Worm (Caenorhabditis elegans) whole organism, L1 larva: Measurements from ENCODE around the gene mfsd-12.
A peak's percentile ranks its signal among the peaks of the same experiment; 100 is the strongest.

Experiments used
- C34B4.2 ChIP-seq: sonication (generic microtip); optimal IDR thresholded peaks from 2 replicates; lab custom pipeline; 2017; ENCODE audit warnings: mild to moderate bottlenecking, missing genetic modification characterization, missing compliant biosample characterization
- Y116A8C.19 ChIP-seq: sonication (generic microtip); optimal IDR thresholded peaks from 2 replicates; lab custom pipeline; 2016; ENCODE audit warnings: missing compliant biosample characterization, missing genetic modification characterization, borderline replicate concordance
- aha-1 ChIP-seq: fragments of 150-350 bp; optimal IDR thresholded peaks from 2 replicates; lab custom pipeline; 2014; ENCODE audit warnings: missing biosample characterization, missing genetic modification characterization
- aly-2 ChIP-seq: fragments of 150-350 bp; optimal IDR thresholded peaks from 2 replicates; lab custom pipeline; 2014; ENCODE audit warnings: missing biosample characterization, missing genetic modification characterization
- ceh-88 ChIP-seq: fragments of 200-800 bp; sonication (Bioruptor generic); IDR thresholded peaks from 2 replicates; pipeline ENCODE4 v1.3.6; 2022; ENCODE audit warnings: missing genetic modification characterization, missing compliant biosample characterization
- ceh-90 ChIP-seq: sonication (generic microtip); optimal IDR thresholded peaks from 2 replicates; lab custom pipeline; 2016; ENCODE audit warnings: missing genetic modification characterization, missing compliant biosample characterization
- ces-1 ChIP-seq: fragments of 150-350 bp; optimal IDR thresholded peaks from 2 replicates; lab custom pipeline; 2014; ENCODE audit warnings: missing biosample characterization, missing genetic modification reagents, missing genetic modification characterization
- dpl-1 ChIP-seq, 3 experiments: fragments of 150-350 bp in 2 of 3; sonication (generic microtip) in 1 of 3; optimal IDR thresholded peaks; 2 replicates each; lab custom pipeline; 2014 to 2017; ENCODE audit warnings: missing biosample characterization in 3 of 3, missing genetic modification characterization in 3 of 3, missing genetic modification reagents in 3 of 3
- dsc-1 ChIP-seq: sonication (generic microtip); optimal IDR thresholded peaks from 2 replicates; lab custom pipeline; 2016; ENCODE audit warnings: mild to moderate bottlenecking, missing genetic modification characterization, missing compliant biosample characterization
- efl-1 ChIP-seq, 4 experiments: fragments of 150-350 bp; optimal IDR thresholded peaks in 3 of 4; peaks in 1 of 4; 1 replicate in 1 of 4; 2 replicates in 3 of 4; lab custom pipeline; 2014; ENCODE audit warnings: missing biosample characterization in 2 of 4, missing genetic modification characterization in 2 of 4, missing genetic modification reagents in 2 of 4
- efl-3 ChIP-seq: fragments of 200-800 bp; sonication (Bioruptor generic); optimal IDR thresholded peaks from 2 replicates; lab custom pipeline; 2018; ENCODE audit warnings: mild to moderate bottlenecking, missing genetic modification characterization, missing compliant biosample characterization
- egl-13 ChIP-seq: sonication (generic microtip); optimal IDR thresholded peaks from 2 replicates; lab custom pipeline; 2016; ENCODE audit warnings: missing genotype, missing genetic modification reagents, missing genetic modification characterization, missing compliant biosample characterization
- egl-27 ChIP-seq, 2 experiments: fragments of 150-350 bp in 1 of 2; sonication (generic microtip); optimal IDR thresholded peaks; 3 replicates each; lab custom pipeline; 2017 to 2018; ENCODE audit warnings: missing biosample characterization in 2 of 2, missing genetic modification characterization in 2 of 2, missing genetic modification reagents in 2 of 2
- elt-3 ChIP-seq, 6 experiments: fragments of 150-350 bp in 1 of 6; sonication (generic microtip); optimal IDR thresholded peaks; 2 replicates each; lab custom pipeline; 2017 to 2018; ENCODE audit warnings: missing biosample characterization in 6 of 6, missing genetic modification characterization in 6 of 6, inconsistent platforms in 1 of 6
- ets-5 ChIP-seq: fragments of 200-800 bp; sonication (Bioruptor generic); IDR thresholded peaks from 2 replicates; pipeline ENCODE4 v1.3.6; 2022; ENCODE audit warnings: missing genetic modification characterization, missing compliant biosample characterization
- fkh-10 ChIP-seq: sonication (generic microtip); optimal IDR thresholded peaks from 2 replicates; lab custom pipeline; 2017; ENCODE audit warnings: missing biosample characterization, missing genetic modification reagents, missing genetic modification characterization
- fkh-4 ChIP-seq: sonication (generic microtip); optimal IDR thresholded peaks from 2 replicates; lab custom pipeline; 2016; ENCODE audit warnings: missing compliant biosample characterization, missing genetic modification characterization, borderline replicate concordance
- fos-1 ChIP-seq: fragments of 150-350 bp; optimal IDR thresholded peaks from 2 replicates; lab custom pipeline; 2014; ENCODE audit warnings: missing biosample characterization, missing genetic modification characterization
- grh-1 ChIP-seq: fragments of 200-800 bp; sonication (Bioruptor generic); IDR thresholded peaks from 2 replicates; pipeline ENCODE4 v1.3.6; 2022; ENCODE audit warnings: missing genetic modification reagents, missing genetic modification characterization, missing compliant biosample characterization
- hlh-17 ChIP-seq: fragments of 200-800 bp; sonication (Bioruptor generic); optimal IDR thresholded peaks from 2 replicates; lab custom pipeline; 2018; ENCODE audit warnings: missing genetic modification characterization, mild to moderate bottlenecking, missing compliant biosample characterization, moderate library complexity, borderline replicate concordance
- hlh-4 ChIP-seq: sonication (generic microtip); optimal IDR thresholded peaks from 2 replicates; lab custom pipeline; 2016; ENCODE audit warnings: mild to moderate bottlenecking, missing genetic modification characterization, missing compliant biosample characterization
- hpl-2 ChIP-seq: fragments of 150-350 bp; optimal IDR thresholded peaks from 2 replicates; lab custom pipeline; 2014; ENCODE audit warnings: missing biosample characterization, missing genetic modification reagents, missing genetic modification characterization
- jun-1 ChIP-seq: fragments of 150-350 bp; optimal IDR thresholded peaks from 2 replicates; lab custom pipeline; 2014; ENCODE audit warnings: missing biosample characterization, missing genetic modification reagents, missing genetic modification characterization
- lin-13 ChIP-seq: fragments of 150-350 bp; optimal IDR thresholded peaks from 2 replicates; lab custom pipeline; 2014; ENCODE audit warnings: missing biosample characterization, missing genetic modification reagents, missing genetic modification characterization
- lin-14 ChIP-seq: fragments of 200-800 bp; sonication (Bioruptor generic); optimal IDR thresholded peaks from 2 replicates; lab custom pipeline; 2018; ENCODE audit warnings: mild to moderate bottlenecking, missing genetic modification characterization, moderate library complexity, missing compliant biosample characterization
- lin-39 ChIP-seq: fragments of 150-350 bp; optimal IDR thresholded peaks from 2 replicates; lab custom pipeline; 2014; ENCODE audit warnings: missing biosample characterization, missing genetic modification reagents, missing genetic modification characterization
- lsy-2 ChIP-seq, 2 experiments: fragments of 150-350 bp; optimal IDR thresholded peaks; 2 replicates each; lab custom pipeline; 2014; ENCODE audit warnings: missing biosample characterization in 2 of 2, missing genetic modification characterization in 2 of 2
- nhr-20 ChIP-seq: sonication (generic microtip); optimal IDR thresholded peaks from 2 replicates; lab custom pipeline; 2016; ENCODE audit warnings: mild to moderate bottlenecking, missing genetic modification characterization, missing compliant biosample characterization
- nhr-237 ChIP-seq: fragments of 150-350 bp; optimal IDR thresholded peaks from 2 replicates; lab custom pipeline; 2014; ENCODE audit warnings: missing biosample characterization, missing genetic modification characterization
- nhr-47 ChIP-seq: sonication (generic microtip); optimal IDR thresholded peaks from 2 replicates; lab custom pipeline; 2016; ENCODE audit warnings: mild to moderate bottlenecking, missing genetic modification characterization, moderate library complexity, missing compliant biosample characterization
- nhr-84 ChIP-seq: sonication (generic microtip); optimal IDR thresholded peaks from 2 replicates; lab custom pipeline; 2017; ENCODE audit warnings: missing biosample characterization, missing genetic modification characterization
- nhr-90 ChIP-seq: sonication (generic microtip); optimal IDR thresholded peaks from 2 replicates; lab custom pipeline; 2016; ENCODE audit warnings: mild to moderate bottlenecking, missing genetic modification characterization, missing compliant biosample characterization; ENCODE audit not compliant: poor library complexity
- pax-3 ChIP-seq: fragments of 200-800 bp; sonication (Bioruptor generic); optimal IDR thresholded peaks from 2 replicates; lab custom pipeline; 2018; ENCODE audit warnings: mild to moderate bottlenecking, missing genetic modification characterization, moderate library complexity, missing compliant biosample characterization
- pqm-1 ChIP-seq: sonication (generic microtip); optimal IDR thresholded peaks from 3 replicates; lab custom pipeline; 2017; ENCODE audit warnings: missing biosample characterization, missing genetic modification characterization
- rnt-1 ChIP-seq: sonication (generic microtip); optimal IDR thresholded peaks from 2 replicates; lab custom pipeline; 2016; ENCODE audit warnings: mild to moderate bottlenecking, missing genetic modification characterization, moderate library complexity, missing compliant biosample characterization
- skn-1 ChIP-seq: fragments of 150-350 bp; optimal IDR thresholded peaks from 2 replicates; lab custom pipeline; 2014; ENCODE audit warnings: missing biosample characterization, missing genetic modification characterization
- sup-37 ChIP-seq: fragments of 200-800 bp; sonication (Bioruptor generic); optimal IDR thresholded peaks from 2 replicates; lab custom pipeline; 2018; ENCODE audit warnings: mild to moderate bottlenecking, missing genetic modification characterization, missing compliant biosample characterization
- swsn-7 ChIP-seq: sonication (generic microtip); optimal IDR thresholded peaks from 2 replicates; lab custom pipeline; 2016; ENCODE audit warnings: missing genetic modification characterization, missing compliant biosample characterization
- tbx-2 ChIP-seq: sonication (generic microtip); optimal IDR thresholded peaks from 2 replicates; lab custom pipeline; 2016; ENCODE audit warnings: missing genetic modification characterization, missing compliant biosample characterization
- unc-130 ChIP-seq: fragments of 150-350 bp; optimal IDR thresholded peaks from 2 replicates; lab custom pipeline; 2017; ENCODE audit warnings: missing biosample characterization, missing genetic modification characterization, inconsistent platforms
- unc-30 ChIP-seq: sonication (generic microtip); optimal IDR thresholded peaks from 2 replicates; lab custom pipeline; 2017; ENCODE audit warnings: missing biosample characterization, missing genetic modification characterization
- unc-62 ChIP-seq: fragments of 150-350 bp; optimal IDR thresholded peaks from 2 replicates; lab custom pipeline; 2014; ENCODE audit warnings: missing biosample characterization, missing genetic modification reagents, missing genetic modification characterization
- unc-98 ChIP-seq: fragments of 200-800 bp; sonication (Bioruptor generic); IDR thresholded peaks from 2 replicates; pipeline ENCODE4 v1.3.6; 2022; ENCODE audit warnings: missing genetic modification characterization, missing compliant biosample characterization
- vab-15 ChIP-seq: sonication (generic microtip); optimal IDR thresholded peaks from 2 replicates; lab custom pipeline; 2017; ENCODE audit warnings: missing genotype, mild to moderate bottlenecking, missing genetic modification characterization, missing compliant biosample characterization
- xbp-1 ChIP-seq: sonication (generic microtip); optimal IDR thresholded peaks from 2 replicates; lab custom pipeline; 2016; ENCODE audit warnings: missing genetic modification characterization, missing compliant biosample characterization
- zag-1 ChIP-seq: fragments of 150-350 bp; optimal IDR thresholded peaks from 2 replicates; lab custom pipeline; 2014; ENCODE audit warnings: missing biosample characterization, missing genetic modification characterization
- zip-4 ChIP-seq: fragments of 200-800 bp; sonication (Bioruptor generic); optimal IDR thresholded peaks from 2 replicates; lab custom pipeline; 2018; ENCODE audit warnings: mild to moderate bottlenecking, missing genetic modification characterization, moderate library complexity, missing compliant biosample characterization

Gene mfsd-12

DNA sequence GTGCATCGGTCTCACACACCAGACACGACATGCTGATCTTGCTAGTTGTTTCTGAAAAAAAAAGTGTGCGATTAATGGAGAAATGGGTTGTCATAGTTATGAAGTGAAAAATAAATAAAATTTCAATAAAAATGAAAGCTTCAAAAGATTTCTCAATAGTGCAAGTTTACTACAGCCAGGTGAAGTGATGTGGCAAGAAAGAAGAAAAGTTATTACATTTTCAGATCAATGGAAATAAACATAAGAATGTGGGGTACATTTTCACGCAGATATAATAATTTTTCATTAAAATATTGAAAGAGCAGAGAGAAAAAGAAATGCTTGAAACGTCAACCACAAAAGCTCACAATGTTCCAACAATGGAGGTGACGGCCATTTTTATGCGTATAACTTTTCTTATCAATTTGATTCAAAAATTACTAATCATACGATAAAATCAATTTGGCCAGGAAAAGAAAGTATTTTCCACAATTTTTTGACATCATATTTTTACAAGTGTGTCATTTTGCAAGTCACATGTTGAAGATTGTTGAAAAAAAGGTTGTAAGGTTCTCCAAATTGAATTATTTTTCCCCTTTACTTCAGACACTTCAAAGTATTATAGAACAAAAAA lies 7.5 kb upstream of the mfsd-12 start, which contains the start of gene nhr-45:
nhr-45 (minus strand) TSS at position 51 of the 613 bp plus-strand sequence.
- no peak for TF ChIP-seq efl-1 (optimal IDR thresholded peaks at IDR 0.05; lab: Kevin White, UChicago)
- peak in 1 of 2 experiments; percentile 87 for TF ChIP-seq efl-1 (GFP tag; optimal IDR thresholded peaks at IDR 0.05 in 1 of 2; lab: Kevin White, UChicago)
- TF ChIP-seq ceh-90, result no peak
- no peak for TF ChIP-seq unc-62
- no peak for TF ChIP-seq dpl-1 (GFP tag; optimal IDR thresholded peaks at IDR 0.05; lab: Kevin White, UChicago)
- no peak for TF ChIP-seq unc-130
- TF ChIP-seq nhr-47 (tag; lab: Kevin White, UChicago), result no peak
- TF ChIP-seq C34B4.2 (tag; lab: Kevin White, UChicago), result no peak
- no peak for TF ChIP-seq egl-27 (tag; optimal IDR thresholded peaks at IDR 0.05; lab: Kevin White, UChicago)
- TF ChIP-seq nhr-20 (tag; lab: Kevin White, UChicago), result no peak
- TF ChIP-seq lin-14 (GFP tag; lab: Kevin White, UChicago), result peak; percentile 33
- TF ChIP-seq fkh-10 (GFP tag; lab: Kevin White, UChicago), result peak; percentile 61
- no peak for TF ChIP-seq pax-3 (tag; lab: Kevin White, UChicago)

DNA sequence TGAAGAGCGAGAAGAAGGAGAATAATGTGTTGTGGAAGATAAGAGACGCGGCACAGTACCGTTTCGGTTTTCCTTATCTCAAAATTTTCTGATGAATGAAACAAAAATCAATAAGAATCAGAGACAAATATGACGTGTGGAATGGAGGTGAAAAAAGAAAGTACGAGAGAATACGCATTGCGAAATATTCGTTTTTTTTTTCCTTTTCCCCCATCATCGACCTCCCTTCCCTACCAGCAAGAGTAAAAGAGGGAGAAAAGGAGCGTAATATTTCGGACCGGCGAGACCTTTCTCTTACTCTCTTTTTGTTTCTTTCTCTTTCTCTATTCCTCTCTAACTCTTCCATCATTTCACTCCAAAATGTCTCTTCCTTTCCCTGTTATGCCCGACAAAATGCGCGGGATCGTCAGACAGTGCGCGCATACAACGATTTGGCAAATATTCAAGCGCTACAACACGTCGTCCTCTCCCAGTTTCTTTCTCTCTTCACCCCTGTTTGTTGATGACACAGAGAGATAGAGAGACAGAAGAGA lies 5.5 kb upstream of the mfsd-12 start:
- TF ChIP-seq unc-62, result no peak
- TF ChIP-seq zip-4 (GFP tag; lab: Kevin White, UChicago), result peak; percentile 84
- TF ChIP-seq nhr-84 (tag; lab: Kevin White, UChicago), result no peak
- no peak for TF ChIP-seq nhr-237 (tag; lab: Kevin White, UChicago)
- peak; percentile 22 for TF ChIP-seq rnt-1 (tag; lab: Kevin White, UChicago)
- TF ChIP-seq grh-1 (GFP tag; lab: Robert Waterston, UW), result peak; percentile 54
- TF ChIP-seq dpl-1 (GFP tag; optimal IDR thresholded peaks at IDR 0.05; lab: Kevin White, UChicago), result peak; percentile 12 to 40 (median 38)
- no peak for TF ChIP-seq zag-1
- peak; percentile 49 for TF ChIP-seq swsn-7 (tag; lab: Kevin White, UChicago)
- TF ChIP-seq nhr-90, result peak; percentile 66
- peak in 3 of 6 experiments; percentile 32 to 50 (median 39) for TF ChIP-seq elt-3 (tag; optimal IDR thresholded peaks at IDR 0.05; lab: Kevin White, UChicago)
- TF ChIP-seq jun-1 (tag; lab: Kevin White, UChicago), result peak; percentile 13
- TF ChIP-seq dsc-1, result no peak
- no peak for TF ChIP-seq efl-3 (GFP tag; lab: Kevin White, UChicago)
- TF ChIP-seq sup-37, result no peak
- peak; percentile 28 to 61 for TF ChIP-seq lsy-2 (tag; optimal IDR thresholded peaks at IDR 0.05; lab: Kevin White, UChicago)
- peak; percentile 77 for TF ChIP-seq nhr-20 (tag; lab: Kevin White, UChicago)
- TF ChIP-seq ets-5 (GFP tag; lab: Robert Waterston, UW), result no peak
- TF ChIP-seq fos-1 (tag; lab: Kevin White, UChicago), result no peak
- no peak for TF ChIP-seq lin-13 (GFP tag; lab: Kevin White, UChicago)
- TF ChIP-seq xbp-1 (tag; lab: Kevin White, UChicago), result peak; percentile 66
- TF ChIP-seq Y116A8C.19 (tag; lab: Kevin White, UChicago), result no peak
- TF ChIP-seq ces-1, result no peak
- TF ChIP-seq lin-39 (tag; lab: Kevin White, UChicago), result no peak
- TF ChIP-seq pqm-1 (tag; lab: Kevin White, UChicago), result peak; percentile 79
- TF ChIP-seq ceh-88 (GFP tag; lab: Robert Waterston, UW), result no peak
- TF ChIP-seq vab-15, result no peak
- TF ChIP-seq egl-13 (tag; lab: Kevin White, UChicago), result no peak
- TF ChIP-seq hpl-2 (GFP tag; lab: Kevin White, UChicago), result no peak
- peak; percentile 31 to 53 for TF ChIP-seq efl-1 (optimal IDR thresholded peaks at IDR 0.05; lab: Kevin White, UChicago)
- TF ChIP-seq efl-1 (GFP tag; optimal IDR thresholded peaks at IDR 0.05 in 1 of 2; lab: Kevin White, UChicago), result peak in 1 of 2 experiments; percentile 88
- TF ChIP-seq aly-2 (tag; lab: Kevin White, UChicago), result no peak
- no peak for TF ChIP-seq pax-3 (tag; lab: Kevin White, UChicago)
- no peak for TF ChIP-seq hlh-4 (tag; lab: Kevin White, UChicago)
- peak; percentile 13 for TF ChIP-seq unc-130
- no peak for TF ChIP-seq aha-1
- TF ChIP-seq unc-30 (tag; lab: Kevin White, UChicago), result no peak
- no peak for TF ChIP-seq fkh-4 (tag; lab: Kevin White, UChicago)
- TF ChIP-seq tbx-2 (tag; lab: Kevin White, UChicago), result peak; percentile 61
- TF ChIP-seq hlh-17 (GFP tag; lab: Kevin White, UChicago), result no peak
- peak; percentile 82 for TF ChIP-seq skn-1 (tag; lab: Kevin White, UChicago)
- no peak for TF ChIP-seq unc-98 (GFP tag; lab: Robert Waterston, UW)
